Fruit fly (Drosophila melanogaster): ENCODE results near the gene Ctl2.

The Ctl2 gene

DNA sequence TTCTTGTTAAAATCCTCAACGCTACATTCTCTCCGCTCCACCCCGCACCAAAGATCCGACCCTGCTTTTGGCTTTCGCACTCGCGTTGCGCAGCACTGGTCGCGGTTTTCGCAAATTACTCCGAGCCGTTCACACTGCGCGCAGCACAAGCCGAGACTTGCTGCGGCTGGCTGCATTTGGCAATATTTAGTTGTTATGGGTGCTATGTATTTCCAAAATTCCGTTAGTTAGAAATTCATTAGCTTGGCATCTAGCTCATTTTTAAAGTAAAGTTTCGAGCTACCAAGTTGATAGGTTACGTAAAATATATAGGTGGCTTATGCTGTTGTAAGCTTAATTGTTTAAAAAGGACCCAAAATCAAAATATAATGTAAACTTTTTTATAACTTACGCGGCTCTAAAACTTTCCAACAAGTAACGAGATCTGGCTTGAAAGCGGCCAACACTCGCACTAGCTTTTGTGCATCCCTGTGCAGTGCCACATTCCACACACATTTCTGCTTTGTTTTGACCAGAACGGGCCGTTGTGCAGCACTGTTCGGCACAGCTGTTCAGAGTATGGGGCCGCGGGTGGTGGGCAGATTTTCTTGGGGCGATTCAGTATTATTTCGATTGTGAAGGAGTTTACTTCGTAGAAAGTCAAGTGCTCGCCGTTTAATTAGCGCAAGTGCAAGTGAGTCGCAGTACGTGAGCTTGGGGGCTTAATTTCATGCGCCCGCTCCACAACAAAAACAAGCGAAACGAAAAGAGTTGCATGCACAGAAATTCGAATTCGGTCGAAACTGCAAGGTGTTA, at the start of gene Ctl2, which contains the start of gene yem:
Ctl2 (plus strand) TSS at position 554 of the 795 bp plus-strand sequence.
yem (minus strand) TSS at position 63 of the 795 bp plus-strand sequence.
- no peak for TF ChIP-seq gl (tag; optimal IDR thresholded peaks at IDR 0.05)
- no peak for TF ChIP-seq CG32121 (GFP tag; IDR thresholded peaks at IDR 0.05)
- no peak for TF ChIP-seq CG14655 (GFP tag; optimal IDR thresholded peaks at IDR 0.05)
- TF ChIP-seq CG15710 (tag; optimal IDR thresholded peaks at IDR 0.05) = peak; percentile 54
- TF ChIP-seq Snoo (tag; optimal IDR thresholded peaks at IDR 0.05) = peak; percentile 22
- peak; percentile 20; the same call in 1 of the 2 replicates for TF ChIP-seq rn (GFP tag; IDR thresholded peaks at IDR 0.05)
- peak; percentile 62 for TF ChIP-seq CG8159 (tag; optimal IDR thresholded peaks at IDR 0.05)
- no peak for TF ChIP-seq CG13204 (GFP tag; optimal IDR thresholded peaks at IDR 0.05)
- TF ChIP-seq CG4496 (GFP tag; IDR thresholded peaks at IDR 0.05) = peak; percentile 45
- TF ChIP-seq D1 (tag; optimal IDR thresholded peaks at IDR 0.05) = no peak
- peak; percentile 36 for TF ChIP-seq Ets98B (GFP tag; IDR thresholded peaks at IDR 0.05)
- TF ChIP-seq Pif1B (GFP tag; optimal IDR thresholded peaks at IDR 0.05) = peak; percentile 52
- TF ChIP-seq CG12605 (GFP tag; IDR thresholded peaks at IDR 0.05) = no peak; the same call in 1 of the 2 replicates
- TF ChIP-seq EcR (GFP tag; optimal IDR thresholded peaks at IDR 0.05) = no peak
- peak; percentile 46 for TF ChIP-seq CG9948 (tag; optimal IDR thresholded peaks at IDR 0.05)
- TF ChIP-seq CG34367 (tag; optimal IDR thresholded peaks at IDR 0.05) = peak; percentile 17
- TF ChIP-seq CG17806 (tag; optimal IDR thresholded peaks at IDR 0.05) = peak; percentile 40
- TF ChIP-seq CG8301 (tag; optimal IDR thresholded peaks at IDR 0.05) = no peak
- no peak for TF ChIP-seq CG10348 (GFP tag; IDR thresholded peaks at IDR 0.05)
- no peak for TF ChIP-seq Pif1A (GFP tag; optimal IDR thresholded peaks at IDR 0.05)
- TF ChIP-seq fd96Ca (GFP tag; IDR thresholded peaks at IDR 0.05) = peak; percentile 65

DNA sequence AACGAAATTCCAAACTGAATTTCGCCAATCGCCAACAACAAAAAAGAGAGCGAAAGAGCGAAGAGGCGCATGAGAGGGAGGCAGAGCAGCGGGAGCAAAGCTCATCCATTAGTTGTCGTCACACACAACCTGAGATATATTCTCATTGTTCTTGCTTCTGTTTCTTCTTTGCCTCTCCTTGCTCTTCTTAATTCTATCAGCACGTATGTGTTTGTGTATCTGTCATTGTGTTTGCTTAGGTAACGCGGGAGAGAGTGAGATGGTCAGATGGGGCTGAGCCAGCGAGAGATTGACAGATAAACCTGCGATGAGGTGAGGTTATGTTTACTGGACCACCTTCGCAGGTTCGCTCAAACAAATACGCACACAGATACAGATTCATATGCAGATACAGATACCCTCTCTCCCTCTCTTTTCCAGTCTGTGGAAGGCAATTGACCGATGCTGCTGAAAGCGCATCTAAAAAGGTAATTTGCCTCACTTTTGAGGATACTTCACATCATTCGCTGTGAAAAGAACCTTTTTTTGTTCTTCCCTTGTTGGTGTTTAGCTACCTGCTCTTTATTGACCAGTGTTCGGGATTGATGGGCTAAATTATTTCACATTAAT, 49.1 kb upstream of the Ctl2 start:
- no peak for TF ChIP-seq CG10348 (GFP tag; IDR thresholded peaks at IDR 0.05)
- peak; percentile 45; the same call in 1 of the 2 replicates for TF ChIP-seq CG32121 (GFP tag; IDR thresholded peaks at IDR 0.05)
- TF ChIP-seq CG15710 (tag; optimal IDR thresholded peaks at IDR 0.05) = peak; percentile 22
- no peak for TF ChIP-seq CG17806 (tag; optimal IDR thresholded peaks at IDR 0.05)
- TF ChIP-seq CG8159 (tag; optimal IDR thresholded peaks at IDR 0.05) = peak; percentile 7
- TF ChIP-seq EcR (GFP tag; optimal IDR thresholded peaks at IDR 0.05) = peak; percentile 90
- TF ChIP-seq CG8301 (tag; optimal IDR thresholded peaks at IDR 0.05) = peak; percentile 6
- peak; percentile 41 for TF ChIP-seq Snoo (tag; optimal IDR thresholded peaks at IDR 0.05)
- TF ChIP-seq CG13204 (GFP tag; optimal IDR thresholded peaks at IDR 0.05) = peak; percentile 46
- peak; percentile 48 for TF ChIP-seq gl (tag; optimal IDR thresholded peaks at IDR 0.05)
- TF ChIP-seq CG14655 (GFP tag; optimal IDR thresholded peaks at IDR 0.05) = peak; percentile 19
- peak; percentile 5 for TF ChIP-seq CG34367 (tag; optimal IDR thresholded peaks at IDR 0.05)
- peak; percentile 48; the same call in 1 of the 2 replicates for TF ChIP-seq Ets98B (GFP tag; IDR thresholded peaks at IDR 0.05)
- peak; percentile 43 for TF ChIP-seq Pif1B (GFP tag; optimal IDR thresholded peaks at IDR 0.05)
- no peak for TF ChIP-seq fd96Ca (GFP tag; IDR thresholded peaks at IDR 0.05)

DNA sequence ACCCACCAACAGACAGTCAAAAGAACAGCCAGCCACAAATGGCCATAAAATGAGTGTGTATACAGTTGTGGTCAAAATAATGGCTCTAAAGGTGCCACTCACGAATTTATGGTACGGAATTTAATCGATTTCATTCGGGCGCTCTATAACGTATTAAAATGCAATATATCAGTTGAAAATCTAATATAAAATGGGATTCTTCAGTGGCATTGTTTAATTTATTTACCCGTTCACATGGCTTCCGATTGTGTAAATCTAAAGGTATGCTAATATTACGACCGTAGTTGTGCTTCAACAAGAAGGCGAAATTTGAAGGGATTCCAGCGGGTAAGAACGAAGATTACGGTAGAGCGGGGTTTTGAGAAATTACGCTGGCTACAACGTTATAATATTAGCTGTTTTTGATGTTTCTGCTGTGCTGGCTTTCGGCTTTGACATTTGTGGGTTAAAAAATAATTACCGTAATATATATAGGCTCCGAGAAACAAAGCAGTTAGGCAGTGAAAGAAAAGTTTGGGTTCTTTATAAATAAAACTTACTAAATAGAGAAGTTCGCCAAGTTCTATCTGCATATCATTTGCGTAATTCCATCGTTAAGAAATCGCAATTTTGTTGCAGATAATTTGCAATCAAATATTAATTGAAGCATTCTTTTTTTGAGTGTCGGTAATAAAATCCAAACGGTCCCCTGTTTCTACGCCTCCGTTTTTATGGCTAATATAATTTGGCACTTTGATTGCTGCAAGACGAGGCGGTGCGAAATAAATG, 47.4 kb upstream of the Ctl2 start:
- TF ChIP-seq CG17806 (tag; optimal IDR thresholded peaks at IDR 0.05) (peak; percentile 40), EcR (GFP tag; optimal IDR thresholded peaks at IDR 0.05) (no peak), D1 (tag; optimal IDR thresholded peaks at IDR 0.05) (no peak), fd96Ca (GFP tag; IDR thresholded peaks at IDR 0.05) (no peak), CG12605 (GFP tag; IDR thresholded peaks at IDR 0.05) (no peak), CG8301 (tag; optimal IDR thresholded peaks at IDR 0.05) (peak; percentile 44), CG13204 (GFP tag; optimal IDR thresholded peaks at IDR 0.05) (peak; percentile 18), CG4496 (GFP tag; IDR thresholded peaks at IDR 0.05) (0 out of 3 replicates have a peak, but pooled peaks have one; percentile 43), gl (tag; optimal IDR thresholded peaks at IDR 0.05) (no peak), CG34367 (tag; optimal IDR thresholded peaks at IDR 0.05) (peak; percentile 46), Pif1A (GFP tag; optimal IDR thresholded peaks at IDR 0.05) (peak; percentile 37), CG14655 (GFP tag; optimal IDR thresholded peaks at IDR 0.05) (peak; percentile 52), Ets98B (GFP tag; IDR thresholded peaks at IDR 0.05) (no peak), CG15710 (tag; optimal IDR thresholded peaks at IDR 0.05) (peak; percentile 43), CG32121 (GFP tag; IDR thresholded peaks at IDR 0.05) (no peak), CG9948 (tag; optimal IDR thresholded peaks at IDR 0.05) (peak; percentile 45), Snoo (tag; optimal IDR thresholded peaks at IDR 0.05) (peak; percentile 24), rn (GFP tag; IDR thresholded peaks at IDR 0.05) (no peak), Pif1B (GFP tag; optimal IDR thresholded peaks at IDR 0.05) (peak; percentile 28), CG8159 (tag; optimal IDR thresholded peaks at IDR 0.05) (peak; percentile 55), CG10348 (GFP tag; IDR thresholded peaks at IDR 0.05) (no peak)

DNA sequence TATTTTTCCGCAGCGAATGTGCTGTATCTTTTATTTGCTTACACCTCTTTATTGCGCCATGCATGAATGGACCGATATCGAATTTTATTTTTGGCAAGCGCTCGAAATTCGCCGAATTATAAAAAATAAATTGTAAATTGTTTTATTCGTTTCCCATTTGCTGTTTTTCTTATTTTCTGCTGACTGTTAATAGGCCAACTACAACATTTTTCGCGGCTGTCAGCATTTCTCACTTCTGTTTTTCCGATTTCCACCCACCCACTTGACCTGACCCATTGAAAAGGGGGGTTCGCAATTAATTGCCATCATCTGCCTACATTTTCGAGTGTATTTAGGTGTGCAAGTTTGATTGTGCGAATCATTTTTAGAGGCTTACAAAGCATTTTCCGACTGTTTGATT, 46.6 kb upstream of the Ctl2 start:
- TF ChIP-seq CG8159 (tag; optimal IDR thresholded peaks at IDR 0.05) = no peak
- TF ChIP-seq EcR (GFP tag; optimal IDR thresholded peaks at IDR 0.05) = no peak
- TF ChIP-seq rn (GFP tag; IDR thresholded peaks at IDR 0.05) = no peak
- no peak for TF ChIP-seq CG34367 (tag; optimal IDR thresholded peaks at IDR 0.05)
- no peak for TF ChIP-seq CG12605 (GFP tag; IDR thresholded peaks at IDR 0.05)
- TF ChIP-seq D1 (tag; optimal IDR thresholded peaks at IDR 0.05) = no peak
- TF ChIP-seq CG9948 (tag; optimal IDR thresholded peaks at IDR 0.05) = no peak
- no peak for TF ChIP-seq CG15710 (tag; optimal IDR thresholded peaks at IDR 0.05)
- no peak for TF ChIP-seq Ets98B (GFP tag; IDR thresholded peaks at IDR 0.05)
